Fruit fly (Drosophila melanogaster) whole organism, adult: ENCODE measurements around the gene CG13449.

ENCODE experiments used
- CG12768 ChIP-seq: fragments of 200-800 bp; sonication (Bioruptor generic); optimal IDR thresholded peaks from 2 replicates; lab custom pipeline; 2017; ENCODE audit warnings: missing biosample characterization, missing genetic modification characterization, mild to moderate bottlenecking, moderate library complexity, missing genetic modification reagents
- CG1620 ChIP-seq: fragments of 200-800 bp; sonication (Bioruptor generic); optimal IDR thresholded peaks from 2 replicates; lab custom pipeline; 2016; ENCODE audit warnings: missing biosample characterization, missing genetic modification characterization
- CG33017 ChIP-seq: fragments of 200-800 bp; sonication (Bioruptor generic); optimal IDR thresholded peaks from 2 replicates; lab custom pipeline; 2018; ENCODE audit warnings: missing biosample characterization, mild to moderate bottlenecking, missing genetic modification characterization, moderate library complexity
- CG7101 ChIP-seq: fragments of 200-800 bp; sonication (Bioruptor generic); optimal IDR thresholded peaks from 2 replicates; lab custom pipeline; 2018; ENCODE audit warnings: missing biosample characterization, mild to moderate bottlenecking, missing genetic modification characterization, moderate library complexity
- Crg-1 ChIP-seq: fragments of 200-800 bp; sonication (Bioruptor generic); optimal IDR thresholded peaks from 2 replicates; lab custom pipeline; 2016; ENCODE audit warnings: missing biosample characterization, missing genetic modification characterization
- kay ChIP-seq: fragments of 200-800 bp; sonication (Bioruptor generic); peaks from one replicate; lab custom pipeline; 2016; ENCODE audit warnings: missing biosample characterization, missing genetic modification characterization, borderline replicate concordance
- pad ChIP-seq: fragments of 200-800 bp; sonication (Bioruptor generic); optimal IDR thresholded peaks from 3 replicates; lab custom pipeline; 2017; ENCODE audit warnings: missing biosample characterization, missing genetic modification characterization, mild to moderate bottlenecking, moderate library complexity, missing genetic modification reagents

DNA sequence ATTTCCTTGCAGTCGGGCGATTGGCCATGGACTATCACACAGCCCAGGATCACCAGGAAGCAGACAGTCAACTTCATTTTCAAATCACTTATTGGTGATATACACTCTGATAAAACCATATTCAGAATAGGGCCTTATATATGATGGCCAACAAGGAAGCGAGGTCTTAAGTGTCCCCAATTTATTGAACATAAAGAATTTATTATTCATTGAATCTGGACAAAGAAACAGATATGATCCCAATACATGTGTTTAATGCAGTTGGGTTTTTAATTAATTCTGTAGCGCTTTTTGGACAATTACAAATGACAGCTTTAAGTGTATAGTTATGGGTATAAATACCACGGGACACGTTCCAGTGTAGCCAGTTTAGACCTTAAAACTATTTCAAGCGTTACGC is 46.7 kb upstream of the CG13449 start, which contains the start of the genes Eig71Eh and Eig71Ei:
- TF ChIP-seq CG1620 (GFP tag; lab: Kevin White, UChicago) (no peak), CG33017 (tag; lab: Kevin White, UChicago) (no peak), kay (GFP tag; lab: Kevin White, UChicago) (no peak), Crg-1 (GFP tag; lab: Kevin White, UChicago) (no peak), CG12768 (GFP tag; lab: Kevin White, UChicago) (no peak), CG7101 (no peak), pad (GFP tag; lab: Kevin White, UChicago) (no peak)
